Worm (Caenorhabditis elegans): ENCODE measurements around the gene gars-1.

ce11 chrIII:5165211-5165610 is 1.8 kb upstream of the gars-1 start, which contains the start of gene T10F2.2:
- no peak for TF ChIP-seq nhr-10 (tag; optimal IDR thresholded peaks at IDR 0.05)
- TF ChIP-seq F49E8.2 (tag; optimal IDR thresholded peaks at IDR 0.05; ENCODE audit: borderline replicate concordance): no peak
- TF ChIP-seq pha-4 (GFP tag; IDR thresholded peaks at IDR 0.05): no peak
- no peak for TF ChIP-seq pha-4 (tag; optimal IDR thresholded peaks at IDR 0.05)
- no peak for TF ChIP-seq nhr-237 (tag; optimal IDR thresholded peaks at IDR 0.05)
- no peak for TF ChIP-seq hmg-1.1 (GFP tag; IDR thresholded peaks at IDR 0.05)
- no peak for TF ChIP-seq R02D3.7 (tag; optimal IDR thresholded peaks at IDR 0.05)
- no peak for TF ChIP-seq nhr-77 (tag; optimal IDR thresholded peaks at IDR 0.05)

Measured in whole organism, L4 larva.